Worm (Caenorhabditis elegans) whole organism, young adult: Measurements from ENCODE around the gene F59D6.1.

ENCODE experiments used
- ama-1 ChIP-seq, 3 experiments: fragments of 150-350 bp in 1 of 3; sonication (generic microtip) in 2 of 3; optimal IDR thresholded peaks; 2 replicates each; lab custom pipeline; 2014 to 2018; ENCODE audit warnings: missing biosample characterization in 2 of 3, missing genetic modification characterization in 2 of 3, missing genetic modification reagents in 2 of 3
- nfya-2 ChIP-seq: fragments of 200-800 bp; sonication (Bioruptor generic); IDR thresholded peaks from 2 replicates; pipeline ENCODE4 v1.3.6; 2022; ENCODE audit warnings: missing genetic modification reagents, missing genetic modification characterization, missing compliant biosample characterization
- nhr-27 ChIP-seq: fragments of 200-800 bp; sonication (Bioruptor generic); optimal IDR thresholded peaks from 2 replicates; lab custom pipeline; 2018; ENCODE audit warnings: mild to moderate bottlenecking, missing genetic modification characterization, moderate library complexity, missing compliant biosample characterization

ce11 chrV:3046364-3046763 is 1.4 kb downstream of the F59D6.1 start:
- no peak for TF ChIP-seq nhr-27 (tag; lab: Kevin White, UChicago)
- TF ChIP-seq nfya-2, result no peak
- TF ChIP-seq ama-1 (optimal IDR thresholded peaks at IDR 0.05; lab: Kevin White, UChicago), result no peak
- no peak for TF ChIP-seq ama-1 (GFP tag; optimal IDR thresholded peaks at IDR 0.05; lab: Kevin White, UChicago)
